Fruit fly (Drosophila melanogaster) Kc167 (cell line): ENCODE data around the gene Hap40.

Source experiments
- Myc ChIP-seq: fragments of >200 bp; optimal IDR thresholded peaks from 2 replicates; lab custom pipeline; 2017; ENCODE audit warnings: missing external identifiers
- h ChIP-seq: fragments of >200 bp; optimal IDR thresholded peaks from 3 replicates; lab custom pipeline; 2018; ENCODE audit warnings: missing external identifiers
- insv ChIP-seq: fragments of >200 bp; optimal IDR thresholded peaks from 3 replicates; lab custom pipeline; 2018; ENCODE audit warnings: missing external identifiers
- psq ChIP-seq: fragments of >200 bp; optimal IDR thresholded peaks from 2 replicates; lab custom pipeline; 2017; ENCODE audit warnings: missing external identifiers

DNA sequence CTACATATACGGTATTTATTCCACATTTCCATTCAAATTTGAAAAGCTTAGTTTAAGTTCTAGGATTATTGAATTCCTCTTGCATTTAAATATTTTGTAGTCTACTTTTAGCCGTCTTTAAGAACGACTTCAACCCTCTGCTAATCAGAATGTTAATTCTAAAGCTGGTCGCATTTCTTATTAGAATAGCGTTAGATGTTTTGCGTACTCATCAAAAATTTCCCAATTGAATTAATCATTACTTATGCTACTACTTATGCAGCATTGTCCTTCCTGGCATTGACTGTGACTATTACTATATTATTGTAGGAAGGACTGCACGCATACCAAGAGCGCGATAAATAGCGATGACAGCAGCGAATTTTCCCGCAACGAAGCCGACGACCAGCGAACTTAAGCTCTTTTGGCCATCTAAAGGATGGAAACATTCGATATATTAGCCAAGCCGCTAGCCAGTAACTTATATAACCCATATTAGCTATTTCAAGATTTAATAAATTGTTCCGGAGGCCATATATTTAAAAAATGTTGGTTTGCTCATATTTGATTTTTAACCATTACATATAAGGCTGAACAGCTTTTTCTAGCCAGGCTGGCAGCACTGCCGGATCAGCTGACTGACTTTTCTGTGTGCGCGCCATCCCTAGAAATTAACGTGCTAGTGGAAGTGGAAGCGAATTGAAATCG is 6.9 kb upstream of the Hap40 start, which contains the start of gene CG8128:
- TF ChIP-seq h (lab: Kevin White, UChicago) (no peak), psq (lab: Kevin White, UChicago) (no peak), Myc (lab: Kevin White, UChicago) (no peak), insv (lab: Kevin White, UChicago) (no peak)
